Worm (Caenorhabditis elegans) whole organism, L1 larva: ENCODE results near the gene klp-7.

Experiments
- C16A3.4 ChIP-seq: fragments of 150-350 bp; optimal IDR thresholded peaks from 2 replicates; lab custom pipeline; 2014; ENCODE audit warnings: missing biosample characterization, missing genetic modification characterization
- F16B12.6 ChIP-seq: fragments of 150-350 bp; optimal IDR thresholded peaks from 2 replicates; lab custom pipeline; 2014; ENCODE audit warnings: missing biosample characterization, missing genetic modification characterization
- ama-1 ChIP-seq: fragments of 150-350 bp; optimal IDR thresholded peaks from 2 replicates; lab custom pipeline; 2014
- blmp-1 ChIP-seq: fragments of 150-350 bp; optimal IDR thresholded peaks from 2 replicates; lab custom pipeline; 2014; ENCODE audit warnings: missing biosample characterization, missing genetic modification characterization
- ceh-63 ChIP-seq: fragments of 200-800 bp; sonication (Bioruptor generic); optimal IDR thresholded peaks from 2 replicates; lab custom pipeline; 2018; ENCODE audit warnings: mild to moderate bottlenecking, missing genetic modification characterization, missing compliant biosample characterization
- ceh-82 ChIP-seq, 3 experiments: fragments of 150-350 bp in 1 of 3; sonication (generic microtip) in 2 of 3; optimal IDR thresholded peaks; 2 replicates each; lab custom pipeline; 2014 to 2017; ENCODE audit warnings: missing biosample characterization in 3 of 3, missing genetic modification characterization in 3 of 3
- dpl-1 ChIP-seq, 3 experiments: fragments of 150-350 bp in 2 of 3; sonication (generic microtip) in 1 of 3; optimal IDR thresholded peaks; 2 replicates each; lab custom pipeline; 2014 to 2017; ENCODE audit warnings: missing biosample characterization in 3 of 3, missing genetic modification characterization in 3 of 3, missing genetic modification reagents in 3 of 3
- efl-1 ChIP-seq, 4 experiments: fragments of 150-350 bp; optimal IDR thresholded peaks in 3 of 4; peaks in 1 of 4; 1 replicate in 1 of 4; 2 replicates in 3 of 4; lab custom pipeline; 2014; ENCODE audit warnings: missing biosample characterization in 2 of 4, missing genetic modification characterization in 2 of 4, missing genetic modification reagents in 2 of 4
- efl-3 ChIP-seq: fragments of 200-800 bp; sonication (Bioruptor generic); optimal IDR thresholded peaks from 2 replicates; lab custom pipeline; 2018; ENCODE audit warnings: mild to moderate bottlenecking, missing genetic modification characterization, missing compliant biosample characterization
- fkh-10 ChIP-seq: sonication (generic microtip); optimal IDR thresholded peaks from 2 replicates; lab custom pipeline; 2017; ENCODE audit warnings: missing biosample characterization, missing genetic modification reagents, missing genetic modification characterization
- fkh-4 ChIP-seq: sonication (generic microtip); optimal IDR thresholded peaks from 2 replicates; lab custom pipeline; 2016; ENCODE audit warnings: missing compliant biosample characterization, missing genetic modification characterization, borderline replicate concordance
- fkh-8 ChIP-seq: sonication (generic microtip); optimal IDR thresholded peaks from 2 replicates; lab custom pipeline; 2016; ENCODE audit warnings: mild to moderate bottlenecking, missing genetic modification characterization, missing compliant biosample characterization
- grh-1 ChIP-seq: fragments of 200-800 bp; sonication (Bioruptor generic); IDR thresholded peaks from 2 replicates; pipeline ENCODE4 v1.3.6; 2022; ENCODE audit warnings: missing genetic modification reagents, missing genetic modification characterization, missing compliant biosample characterization
- irx-1 ChIP-seq: sonication (generic microtip); optimal IDR thresholded peaks from 2 replicates; lab custom pipeline; 2016; ENCODE audit warnings: missing genetic modification characterization, missing compliant biosample characterization
- lin-13 ChIP-seq: fragments of 150-350 bp; optimal IDR thresholded peaks from 2 replicates; lab custom pipeline; 2014; ENCODE audit warnings: missing biosample characterization, missing genetic modification reagents, missing genetic modification characterization
- lin-14 ChIP-seq: fragments of 200-800 bp; sonication (Bioruptor generic); optimal IDR thresholded peaks from 2 replicates; lab custom pipeline; 2018; ENCODE audit warnings: mild to moderate bottlenecking, missing genetic modification characterization, moderate library complexity, missing compliant biosample characterization
- lin-15B ChIP-seq: fragments of 150-350 bp; sonication (generic microtip); optimal IDR thresholded peaks from 3 replicates; lab custom pipeline; 2014; ENCODE audit warnings: missing biosample characterization, missing genetic modification characterization
- lin-35 ChIP-seq, 2 experiments: fragments of 150-350 bp; optimal IDR thresholded peaks; 2 replicates each; lab custom pipeline; 2014; ENCODE audit warnings: missing biosample characterization in 2 of 2, missing genetic modification characterization in 2 of 2, missing genetic modification reagents in 2 of 2
- mep-1 ChIP-seq: fragments of 150-350 bp; optimal IDR thresholded peaks from 2 replicates; lab custom pipeline; 2014; ENCODE audit warnings: missing biosample characterization, missing genetic modification characterization
- nhr-47 ChIP-seq: sonication (generic microtip); optimal IDR thresholded peaks from 2 replicates; lab custom pipeline; 2016; ENCODE audit warnings: mild to moderate bottlenecking, missing genetic modification characterization, moderate library complexity, missing compliant biosample characterization
- nhr-71 ChIP-seq: sonication (generic microtip); optimal IDR thresholded peaks from 2 replicates; lab custom pipeline; 2016; ENCODE audit warnings: mild to moderate bottlenecking, missing genetic modification characterization, moderate library complexity, missing compliant biosample characterization
- nhr-85 ChIP-seq: sonication (generic microtip); peaks from one replicate; lab custom pipeline; 2016; ENCODE audit warnings: missing genetic modification characterization, inconsistent platforms, missing compliant biosample characterization
- pag-3 ChIP-seq: sonication (generic microtip); optimal IDR thresholded peaks from 2 replicates; lab custom pipeline; 2017; ENCODE audit warnings: missing genetic modification characterization, mild to moderate bottlenecking, missing compliant biosample characterization, antibody characterized with exemption, borderline replicate concordance; ENCODE audit not compliant: insufficient read depth
- pax-3 ChIP-seq: fragments of 200-800 bp; sonication (Bioruptor generic); optimal IDR thresholded peaks from 2 replicates; lab custom pipeline; 2018; ENCODE audit warnings: mild to moderate bottlenecking, missing genetic modification characterization, moderate library complexity, missing compliant biosample characterization
- sox-4 ChIP-seq: sonication (generic microtip); optimal IDR thresholded peaks from 2 replicates; lab custom pipeline; 2016; ENCODE audit warnings: missing genetic modification characterization, missing compliant biosample characterization
- sup-37 ChIP-seq: fragments of 200-800 bp; sonication (Bioruptor generic); optimal IDR thresholded peaks from 2 replicates; lab custom pipeline; 2018; ENCODE audit warnings: mild to moderate bottlenecking, missing genetic modification characterization, missing compliant biosample characterization
- tbx-2 ChIP-seq: sonication (generic microtip); optimal IDR thresholded peaks from 2 replicates; lab custom pipeline; 2016; ENCODE audit warnings: missing genetic modification characterization, missing compliant biosample characterization
- unc-130 ChIP-seq: fragments of 150-350 bp; optimal IDR thresholded peaks from 2 replicates; lab custom pipeline; 2017; ENCODE audit warnings: missing biosample characterization, missing genetic modification characterization, inconsistent platforms
- unc-62 ChIP-seq: fragments of 150-350 bp; optimal IDR thresholded peaks from 2 replicates; lab custom pipeline; 2014; ENCODE audit warnings: missing biosample characterization, missing genetic modification reagents, missing genetic modification characterization
- unc-98 ChIP-seq: fragments of 200-800 bp; sonication (Bioruptor generic); IDR thresholded peaks from 2 replicates; pipeline ENCODE4 v1.3.6; 2022; ENCODE audit warnings: missing genetic modification characterization, missing compliant biosample characterization
- vab-15 ChIP-seq: sonication (generic microtip); optimal IDR thresholded peaks from 2 replicates; lab custom pipeline; 2017; ENCODE audit warnings: missing genotype, mild to moderate bottlenecking, missing genetic modification characterization, missing compliant biosample characterization
- ztf-11 ChIP-seq, 2 experiments: sonication (generic microtip); optimal IDR thresholded peaks; 2 replicates each; lab custom pipeline; 2016 to 2017; ENCODE audit warnings: missing genetic modification characterization in 2 of 2, missing biosample characterization in 1 of 2, missing compliant biosample characterization in 1 of 2

The klp-7 gene

ce11 chrIII:10763032-10763431 is 42.7 kb upstream of the klp-7 start, which contains the start of gene dpy-28:
Gene dpy-28 (plus strand): TSS chrIII:10763131.
- TF ChIP-seq ama-1 (lab: Kevin White, UChicago) (peak; percentile 31), mep-1 (no peak), nhr-47 (tag; lab: Kevin White, UChicago) (peak; percentile 27), efl-1 (optimal IDR thresholded peaks at IDR 0.05; lab: Kevin White, UChicago) (no peak), efl-1 (GFP tag; optimal IDR thresholded peaks at IDR 0.05 in 1 of 2; lab: Kevin White, UChicago) (peak in 1 of 2 experiments; percentile 82)

ce11 chrIII:10769693-10770092 is 36.0 kb upstream of the klp-7 start:
- TF ChIP-seq lin-13 (no peak), lin-15B (tag; lab: Kevin White, UChicago) (no peak), fkh-10 (GFP tag; lab: Kevin White, UChicago) (no peak), unc-98 (no peak), ceh-82 (tag; optimal IDR thresholded peaks at IDR 0.05; lab: Kevin White, UChicago) (no peak), efl-1 (optimal IDR thresholded peaks at IDR 0.05; lab: Kevin White, UChicago) (no peak), efl-1 (GFP tag; optimal IDR thresholded peaks at IDR 0.05 in 1 of 2; lab: Kevin White, UChicago) (peak in 1 of 2 experiments; percentile 73), lin-35 (GFP tag; optimal IDR thresholded peaks at IDR 0.05; lab: Kevin White, UChicago) (no peak)

- peak; percentile 47 for TF ChIP-seq nhr-85 (tag; lab: Kevin White, UChicago)
- TF ChIP-seq nhr-47 (tag; lab: Kevin White, UChicago) = no peak
- TF ChIP-seq efl-1 (optimal IDR thresholded peaks at IDR 0.05; lab: Kevin White, UChicago) = no peak
- TF ChIP-seq efl-1 (GFP tag; optimal IDR thresholded peaks at IDR 0.05 in 1 of 2; lab: Kevin White, UChicago) = peak in 1 of 2 experiments; percentile 69
These were observed 24.2 kb upstream of the klp-7 start, which contains the start of gene ptr-19 for ce11 chrIII:10781553-10781952. Gene ptr-19 (plus strand): TSS chrIII:10781853.

- no peak for TF ChIP-seq vab-15 (tag; lab: Kevin White, UChicago)
- TF ChIP-seq F16B12.6 (tag; lab: Kevin White, UChicago) = no peak
- TF ChIP-seq sup-37 (GFP tag; lab: Kevin White, UChicago) = no peak
- no peak for TF ChIP-seq mep-1
- no peak for TF ChIP-seq efl-3 (GFP tag; lab: Kevin White, UChicago)
- no peak for TF ChIP-seq C16A3.4 (tag; lab: Kevin White, UChicago)
- TF ChIP-seq pax-3 (tag; lab: Kevin White, UChicago) = no peak
- TF ChIP-seq pag-3 (tag; lab: Kevin White, UChicago) = no peak
- TF ChIP-seq tbx-2 (tag; lab: Kevin White, UChicago) = no peak
- no peak for TF ChIP-seq blmp-1 (tag; lab: Kevin White, UChicago)
- TF ChIP-seq unc-62 = no peak
These were observed 22.7 kb upstream of the klp-7 start for ce11 chrIII:10783052-10783451.

- TF ChIP-seq unc-130 (tag; lab: Kevin White, UChicago) (no peak), fkh-8 (tag; lab: Kevin White, UChicago) (no peak), fkh-4 (tag; lab: Kevin White, UChicago) (no peak), ceh-63 (GFP tag; lab: Kevin White, UChicago) (no peak), fkh-10 (GFP tag; lab: Kevin White, UChicago) (no peak), lin-14 (GFP tag; lab: Kevin White, UChicago) (no peak), nhr-71 (tag; lab: Kevin White, UChicago) (no peak), dpl-1 (GFP tag; optimal IDR thresholded peaks at IDR 0.05; lab: Kevin White, UChicago) (no peak), grh-1 (GFP tag; lab: Robert Waterston, UW) (no peak), sox-4 (no peak), irx-1 (tag; lab: Kevin White, UChicago) (no peak)
These were observed 14.5 kb upstream of the klp-7 start for ce11 chrIII:10791233-10791632.

ce11 chrIII:10794049-10794448 is 11.7 kb upstream of the klp-7 start, which contains the start of gene clec-163:
Gene clec-163 (plus strand): TSS chrIII:10794349.
- TF ChIP-seq efl-3 (GFP tag; lab: Kevin White, UChicago) (no peak), nhr-85 (tag; lab: Kevin White, UChicago) (no peak), sox-4 (no peak), ztf-11 (tag; optimal IDR thresholded peaks at IDR 0.05; lab: Kevin White, UChicago) (no peak), ama-1 (lab: Kevin White, UChicago) (no peak)
